Worm (Caenorhabditis elegans) whole organism, mixed stage, embryonic: Measurements from ENCODE around the gene B0432.11.

Experiments used
- bed-3 ChIP-seq: fragments of 200-800 bp; sonication (Bioruptor generic); optimal IDR thresholded peaks from 3 replicates; lab custom pipeline; 2018; ENCODE audit warnings: mild to moderate bottlenecking, missing genetic modification characterization, moderate library complexity, missing compliant biosample characterization
- blmp-1 ChIP-seq: fragments of 150-350 bp; optimal IDR thresholded peaks from 2 replicates; lab custom pipeline; 2014; ENCODE audit warnings: missing biosample characterization, missing genetic modification characterization
- ces-1 ChIP-seq: fragments of 150-350 bp; optimal IDR thresholded peaks from 2 replicates; lab custom pipeline; 2014; ENCODE audit warnings: missing biosample characterization, missing genetic modification reagents, missing genetic modification characterization
- elt-1 ChIP-seq: sonication (generic microtip); optimal IDR thresholded peaks from 2 replicates; lab custom pipeline; 2017; ENCODE audit warnings: missing genetic modification characterization, mild to moderate bottlenecking, missing compliant biosample characterization, antibody characterized with exemption, moderate library complexity, borderline replicate concordance; ENCODE audit not compliant: insufficient read depth
- elt-3 ChIP-seq: fragments of 150-350 bp; optimal IDR thresholded peaks from 2 replicates; lab custom pipeline; 2014; ENCODE audit warnings: missing biosample characterization, missing genetic modification characterization
- lin-13 ChIP-seq: fragments of 150-350 bp; optimal IDR thresholded peaks from 2 replicates; lab custom pipeline; 2014; ENCODE audit warnings: missing biosample characterization, missing genetic modification characterization
- lsy-2 ChIP-seq: fragments of 150-350 bp; optimal IDR thresholded peaks from 2 replicates; lab custom pipeline; 2014; ENCODE audit warnings: missing biosample characterization, missing genetic modification characterization
- mep-1 ChIP-seq: fragments of 150-350 bp; optimal IDR thresholded peaks from 2 replicates; lab custom pipeline; 2017; ENCODE audit warnings: missing biosample characterization, missing genetic modification reagents, missing genetic modification characterization, inconsistent platforms
- nhr-12 ChIP-seq: fragments of 150-350 bp; optimal IDR thresholded peaks from 2 replicates; lab custom pipeline; 2014; ENCODE audit warnings: missing biosample characterization, missing genetic modification characterization
- nhr-237 ChIP-seq: fragments of 150-350 bp; optimal IDR thresholded peaks from 2 replicates; lab custom pipeline; 2014; ENCODE audit warnings: missing biosample characterization, missing genetic modification characterization
- nhr-28 ChIP-seq: fragments of 150-350 bp; optimal IDR thresholded peaks from 2 replicates; lab custom pipeline; 2014; ENCODE audit warnings: missing biosample characterization, missing genetic modification characterization
- snpc-4 ChIP-seq: fragments of 150-350 bp; optimal IDR thresholded peaks from 2 replicates; lab custom pipeline; 2014; ENCODE audit warnings: missing biosample characterization, missing genetic modification characterization
- unc-62 ChIP-seq: fragments of 150-350 bp; optimal IDR thresholded peaks from 2 replicates; lab custom pipeline; 2014; ENCODE audit warnings: missing biosample characterization, missing genetic modification reagents, missing genetic modification characterization
- ztf-11 ChIP-seq: fragments of 150-350 bp; optimal IDR thresholded peaks from 2 replicates; lab custom pipeline; 2014; ENCODE audit warnings: missing biosample characterization, missing genetic modification characterization

DNA sequence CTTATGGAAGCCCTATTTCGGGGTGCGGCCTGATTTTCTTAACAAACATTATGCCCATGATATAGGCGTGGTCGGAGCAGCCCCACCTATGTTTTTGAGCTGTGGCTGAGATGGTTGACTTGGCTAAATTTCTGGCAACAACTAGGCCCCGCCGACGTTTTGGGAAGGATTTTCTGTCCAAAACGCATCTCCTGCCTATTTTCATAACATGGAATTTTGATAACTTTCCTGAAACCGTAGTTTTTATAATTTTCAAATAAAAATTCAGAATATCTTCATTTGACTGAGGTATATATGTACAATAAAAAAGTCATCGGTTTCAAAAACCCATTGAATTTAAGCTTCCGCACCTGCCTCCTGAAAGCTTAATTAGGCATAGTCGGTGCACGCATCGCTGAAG, 26.7 kb upstream of the B0432.11 start:
- TF ChIP-seq mep-1 (tag; lab: Kevin White, UChicago) (no peak), lsy-2 (tag; lab: Kevin White, UChicago) (no peak), ces-1 (GFP tag; lab: Kevin White, UChicago) (no peak), nhr-237 (tag; lab: Kevin White, UChicago) (no peak), nhr-28 (tag; lab: Kevin White, UChicago) (no peak), snpc-4 (tag; lab: Kevin White, UChicago) (no peak), elt-1 (tag; lab: Kevin White, UChicago) (no peak), nhr-12 (tag; lab: Kevin White, UChicago) (no peak), ztf-11 (tag; lab: Kevin White, UChicago) (no peak), unc-62 (GFP tag; lab: Kevin White, UChicago) (no peak), bed-3 (GFP tag; lab: Kevin White, UChicago) (no peak), elt-3 (no peak), blmp-1 (tag; lab: Kevin White, UChicago) (no peak), lin-13 (no peak)
